Worm (Caenorhabditis elegans): ENCODE results near the gene C28G1.6.

The C28G1.6 gene

DNA sequence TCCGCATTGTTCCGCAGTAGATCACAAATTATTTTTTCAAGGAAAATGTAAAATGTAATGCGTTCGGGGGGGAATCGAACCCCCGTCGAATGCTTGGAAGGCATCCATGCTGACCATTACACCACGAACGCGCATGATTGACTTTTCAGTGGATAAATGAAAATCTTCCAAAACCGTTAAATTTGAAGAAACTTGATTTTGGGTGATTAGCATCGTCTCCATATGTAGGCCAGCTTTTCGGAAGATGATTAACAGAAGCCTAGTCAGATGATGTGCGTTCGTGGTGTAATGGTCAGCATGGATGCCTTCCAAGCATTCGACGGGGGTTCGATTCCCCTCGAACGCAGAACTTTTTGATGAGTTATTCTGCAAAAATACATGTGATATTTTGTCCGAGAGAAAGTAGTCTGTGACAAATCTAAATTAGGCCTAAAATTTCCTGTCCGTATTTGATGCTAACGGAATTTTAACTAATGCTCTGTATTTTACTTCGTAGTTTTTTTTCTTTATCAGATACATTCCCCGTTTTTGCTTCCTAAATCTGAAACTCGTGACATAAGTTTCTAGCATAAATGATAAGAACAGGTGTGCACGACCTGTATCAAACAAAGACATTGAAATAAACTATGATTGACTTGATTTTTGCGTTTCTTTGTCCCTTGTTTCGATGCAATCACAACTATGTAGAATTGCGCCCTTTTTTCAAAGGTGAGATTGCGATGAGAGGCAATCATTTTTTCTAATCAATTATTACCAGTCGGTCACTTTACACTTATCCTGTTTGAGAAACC lies 15.6 kb upstream of the C28G1.6 start, which contains the start of gene C28G1.10 (continued):
- TF ChIP-seq cey-2 (tag; optimal IDR thresholded peaks at IDR 0.05; ENCODE audit: borderline replicate concordance, insufficient read depth) = no peak
- TF ChIP-seq zip-2 (tag; optimal IDR thresholded peaks at IDR 0.05) = no peak

DNA sequence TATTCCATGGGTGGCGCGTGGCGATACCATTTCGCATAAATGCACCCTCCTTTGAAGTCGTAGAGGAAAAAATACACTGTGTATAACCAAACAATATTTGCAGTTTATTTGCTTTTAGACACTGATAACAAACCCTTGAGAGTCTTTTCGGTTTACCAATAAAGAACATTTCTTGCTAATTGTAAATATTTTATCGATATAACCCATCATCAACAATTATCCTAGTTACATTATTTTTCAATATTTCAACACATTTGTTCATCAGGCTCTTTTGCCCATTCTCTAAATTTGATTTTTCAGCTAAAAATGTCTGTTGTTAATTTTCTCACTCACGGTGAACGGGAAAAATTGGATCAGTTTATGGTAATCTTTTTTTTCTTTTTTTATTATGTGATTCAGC lies 12.9 kb upstream of the C28G1.6 start, which contains the start of gene ubc-23:
Gene ubc-23 (plus strand): TSS at position 301 of the 400 bp plus-strand sequence.
- no peak for TF ChIP-seq aha-1 (tag)

DNA sequence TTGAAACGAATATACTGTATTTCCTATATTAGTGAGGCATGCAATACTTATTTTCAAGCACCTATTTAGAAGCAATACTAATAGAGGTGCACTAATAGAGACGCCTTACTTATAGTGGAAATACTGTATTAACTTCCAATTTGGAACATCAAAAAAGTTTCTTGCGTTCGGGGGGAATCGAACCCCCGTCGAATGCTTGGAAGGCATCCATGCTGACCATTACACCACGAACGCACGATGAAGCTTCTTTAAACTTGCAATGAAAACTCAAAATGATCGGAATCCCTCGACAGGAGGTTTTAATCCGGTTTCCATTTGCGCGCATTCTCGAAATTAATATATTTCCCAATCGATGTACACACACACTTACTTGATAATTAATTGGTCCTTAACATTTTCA lies 7.1 kb upstream of the C28G1.6 start:
- peak; percentile 91 for TF ChIP-seq lim-7 (GFP tag; IDR thresholded peaks at IDR 0.05)
- TF ChIP-seq nhr-237 (tag; optimal IDR thresholded peaks at IDR 0.05) = no peak
- no peak for TF ChIP-seq mxl-2 (GFP tag; conservative IDR thresholded peaks at IDR 0.05)
- peak in 1 of 2 experiments; percentile 70 for TF ChIP-seq daf-16 (GFP tag; optimal IDR thresholded peaks at IDR 0.05)
- TF ChIP-seq daf-16 (tag; optimal IDR thresholded peaks at IDR 0.05) = peak; percentile 15
- TF ChIP-seq lin-13 (GFP tag; optimal IDR thresholded peaks at IDR 0.05) = peak; percentile 10
- TF ChIP-seq hmg-1.1 (GFP tag; IDR thresholded peaks at IDR 0.05) = 0 out of 2 replicates have a peak, but pooled peaks have one; percentile 34
- 0 out of 2 replicates have a peak, but pooled peaks have one; percentile 57 for TF ChIP-seq dmd-8 (GFP tag; IDR thresholded peaks at IDR 0.05)
- TF ChIP-seq madf-9 (GFP tag; conservative IDR thresholded peaks at IDR 0.05) = peak; percentile 50; the same call in 1 of the 2 replicates
- TF ChIP-seq nhr-48 (tag; optimal IDR thresholded peaks at IDR 0.05) = peak; percentile 4
- no peak for TF ChIP-seq nhr-111 (GFP tag; optimal IDR thresholded peaks at IDR 0.05)
- TF ChIP-seq lin-38 (GFP tag; IDR thresholded peaks at IDR 0.05) = peak; percentile 66; the same call in 1 of the 2 replicates
- no peak for TF ChIP-seq F37D6.2 (tag; optimal IDR thresholded peaks at IDR 0.05)
- TF ChIP-seq ceh-28 (tag; optimal IDR thresholded peaks at IDR 0.05) = no peak
- TF ChIP-seq nhr-41 (GFP tag; IDR thresholded peaks at IDR 0.05) = peak; percentile 82; the same call in 1 of the 2 replicates
- peak; percentile 79; the same call in 1 of the 2 replicates for TF ChIP-seq pha-4 (GFP tag; IDR thresholded peaks at IDR 0.05)
- no peak for TF ChIP-seq pha-4 (tag; optimal IDR thresholded peaks at IDR 0.05)
- TF ChIP-seq mxl-3 (GFP tag; optimal IDR thresholded peaks at IDR 0.05) = peak; percentile 3
- no peak for TF ChIP-seq zfp-3 (GFP tag; conservative IDR thresholded peaks at IDR 0.05)
- TF ChIP-seq dve-1 (tag; optimal IDR thresholded peaks at IDR 0.05; ENCODE audit: insufficient read depth) = peak; percentile 35
- no peak for TF ChIP-seq hlh-11 (tag; optimal IDR thresholded peaks at IDR 0.05)
- peak; percentile 41 for TF ChIP-seq duxl-1 (tag; optimal IDR thresholded peaks at IDR 0.05; ENCODE audit: poor library complexity)
- TF ChIP-seq daf-19 (GFP tag; conservative IDR thresholded peaks at IDR 0.05) = 0 out of 2 replicates have a peak, but pooled peaks have one; percentile 33
- 0 out of 2 replicates have a peak, but pooled peaks have one; percentile 52 for TF ChIP-seq mdt-29 (GFP tag; IDR thresholded peaks at IDR 0.05)
- 0 out of 2 replicates have a peak, but pooled peaks have one; percentile 68 for TF ChIP-seq Y105C5A.15 (GFP tag; IDR thresholded peaks at IDR 0.05)
- no peak for TF ChIP-seq zfp-2 (tag; optimal IDR thresholded peaks at IDR 0.05)
- peak; percentile 86 for TF ChIP-seq egl-43 (GFP tag; IDR thresholded peaks at IDR 0.05)
- peak; percentile 10 for TF ChIP-seq dpl-1 (GFP tag; optimal IDR thresholded peaks at IDR 0.05)
- TF ChIP-seq vab-7 (GFP tag; IDR thresholded peaks at IDR 0.05) = peak; percentile 70; the same call in 1 of the 2 replicates
- TF ChIP-seq hlh-30 (tag; optimal IDR thresholded peaks at IDR 0.05; ENCODE audit: insufficient read depth) = peak; percentile 15
- TF ChIP-seq aha-1 (tag) = peak; percentile 72
- peak; percentile 54; the same call in 1 of the 2 replicates for TF ChIP-seq T26A8.4 (GFP tag; IDR thresholded peaks at IDR 0.05)
- TF ChIP-seq zip-2 (tag; optimal IDR thresholded peaks at IDR 0.05) = peak; percentile 12
- TF ChIP-seq ctbp-1 (GFP tag; IDR thresholded peaks at IDR 0.05) = 0 out of 2 replicates have a peak, but pooled peaks have one; percentile 32
- 0 out of 2 replicates have a peak, but pooled peaks have one; percentile 27 for TF ChIP-seq php-3 (GFP tag; IDR thresholded peaks at IDR 0.05)
- no peak; the same call in 1 of the 2 replicates for TF ChIP-seq ceh-20 (GFP tag; IDR thresholded peaks at IDR 0.05)
- TF ChIP-seq nhr-102 (tag; optimal IDR thresholded peaks at IDR 0.05) = peak; percentile 8
